Worm (Caenorhabditis elegans): ENCODE results near the gene srxa-2.

- TF ChIP-seq skn-1 (tag; optimal IDR thresholded peaks at IDR 0.05): no peak
- no peak for TF ChIP-seq unc-39 (tag; optimal IDR thresholded peaks at IDR 0.05)
- TF ChIP-seq ceh-82 (tag; optimal IDR thresholded peaks at IDR 0.05): no peak
- no peak for TF ChIP-seq egl-27 (tag; optimal IDR thresholded peaks at IDR 0.05)
- TF ChIP-seq aly-2 (tag; optimal IDR thresholded peaks at IDR 0.05): no peak
- TF ChIP-seq lin-13 (GFP tag; optimal IDR thresholded peaks at IDR 0.05): no peak
- no peak for TF ChIP-seq unc-55 (GFP tag; optimal IDR thresholded peaks at IDR 0.05)
- no peak for TF ChIP-seq fos-1 (tag; optimal IDR thresholded peaks at IDR 0.05)
- TF ChIP-seq ama-1 (optimal IDR thresholded peaks at IDR 0.05): no peak
- no peak for TF ChIP-seq ztf-4 (tag; optimal IDR thresholded peaks at IDR 0.05)
- no peak for TF ChIP-seq elt-1 (tag; optimal IDR thresholded peaks at IDR 0.05)
- no peak for TF ChIP-seq dmd-4 (tag; optimal IDR thresholded peaks at IDR 0.05)
- TF ChIP-seq zag-1 (tag; optimal IDR thresholded peaks at IDR 0.05): no peak
- no peak for TF ChIP-seq mbf-1 (tag; optimal IDR thresholded peaks at IDR 0.05)
Measured at ce11 chrIV:9376550-9376949, 46.6 kb upstream of the srxa-2 start.
